Fruit fly (Drosophila melanogaster): ENCODE data around the gene D19A.

D19A gene

DNA sequence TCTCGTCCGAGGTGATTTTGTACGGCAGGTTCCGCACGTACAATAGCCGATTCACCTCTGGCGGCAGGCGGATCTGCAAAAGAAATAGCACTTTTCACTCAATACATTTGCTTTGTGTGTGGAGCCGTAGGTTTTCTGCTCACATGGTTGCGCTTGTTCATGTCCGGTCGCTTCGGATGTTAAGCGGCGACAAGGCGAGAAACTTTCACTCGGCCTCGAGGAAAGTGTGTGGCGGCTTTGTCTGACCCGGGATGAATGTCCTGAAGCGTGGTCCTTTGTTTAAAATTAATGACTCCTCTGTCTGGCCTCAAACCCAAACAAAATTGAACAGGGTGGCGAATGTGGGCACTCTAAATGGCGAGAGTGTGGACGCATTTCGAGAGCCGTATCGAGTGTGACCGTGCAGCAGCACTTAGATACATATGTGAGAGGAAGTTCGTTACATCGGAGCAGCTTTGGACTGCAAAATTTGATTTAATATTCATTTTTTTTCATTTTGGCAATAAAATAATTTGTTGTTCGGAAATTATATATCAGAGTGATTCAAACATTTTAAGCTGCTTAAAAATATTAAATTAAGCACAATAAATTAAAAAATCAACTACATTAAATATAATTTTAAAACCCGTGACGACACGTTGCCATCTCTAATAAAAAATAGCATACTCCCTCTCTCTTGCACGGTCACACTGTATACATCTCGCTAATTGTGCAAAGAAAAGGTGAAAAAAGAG is 4.1 kb upstream of the D19A start, which contains the start of the genes Sf3b6 and Tnpo (continued):
- TF ChIP-seq sens (GFP tag) (no peak), CG12744 (GFP tag; optimal IDR thresholded peaks at IDR 0.05) (peak; percentile 44), Atf-2 (GFP tag; optimal IDR thresholded peaks at IDR 0.05) (peak; percentile 55), CoRest (tag; optimal IDR thresholded peaks at IDR 0.05) (peak; percentile 93), zen (tag; optimal IDR thresholded peaks at IDR 0.05) (peak; percentile 83), CG16863 (GFP tag; optimal IDR thresholded peaks at IDR 0.05) (peak; percentile 62), gfzf (GFP tag; optimal IDR thresholded peaks at IDR 0.05) (peak; percentile 79), PHDP (tag; optimal IDR thresholded peaks at IDR 0.05) (no peak), Doc2 (GFP tag; IDR thresholded peaks at IDR 0.05) (peak; percentile 55; the same call in 1 of the 2 replicates), CG1529 (GFP tag; optimal IDR thresholded peaks at IDR 0.05) (peak; percentile 44), CG7987 (GFP tag; optimal IDR thresholded peaks at IDR 0.05) (peak; percentile 2), CG17361 (GFP tag; IDR thresholded peaks at IDR 0.05) (no peak; the same call in 1 of the 3 replicates), aop (GFP tag; IDR thresholded peaks at IDR 0.05) (no peak), ftz-f1 (GFP tag; optimal IDR thresholded peaks at IDR 0.05) (no peak), kay (GFP tag; optimal IDR thresholded peaks at IDR 0.05) (peak; percentile 67), CG30403 (GFP tag; optimal IDR thresholded peaks at IDR 0.05) (peak; percentile 95), fd64A (GFP tag; optimal IDR thresholded peaks at IDR 0.05) (no peak), nerfin-2 (GFP tag; IDR thresholded peaks at IDR 0.05; ENCODE audit: partially characterized antibody) (peak; percentile 18; the same call in 1 of the 2 replicates), CG33213 (GFP tag; optimal IDR thresholded peaks at IDR 0.05) (peak; percentile 39), C15 (GFP tag; IDR thresholded peaks at IDR 0.05) (peak; percentile 13; the same call in 1 of the 3 replicates), CG18011 (GFP tag; optimal IDR thresholded peaks at IDR 0.05) (peak; percentile 68), CG14050 (GFP tag; IDR thresholded peaks at IDR 0.05) (peak; percentile 62; the same call in 2 of the 3 replicates), Adf1 (GFP tag; IDR thresholded peaks at IDR 0.05) (peak; percentile 39), CG7963 (GFP tag; IDR thresholded peaks at IDR 0.05; ENCODE audit: partially characterized antibody) (no peak), CG13287 (GFP tag; IDR thresholded peaks at IDR 0.05; ENCODE audit: partially characterized antibody) (peak; percentile 61), pnt (GFP tag; optimal IDR thresholded peaks at IDR 0.05) (peak; percentile 78), bab2 (GFP tag; optimal IDR thresholded peaks at IDR 0.05) (peak; percentile 79), Trl (optimal IDR thresholded peaks at IDR 0.05) (peak in 1 of 2 experiments; percentile 28), Trl (GFP tag; optimal IDR thresholded peaks at IDR 0.05) (peak; percentile 61), zfh2 (GFP tag; optimal IDR thresholded peaks at IDR 0.05) (peak; percentile 79), CG2120 (GFP tag; optimal IDR thresholded peaks at IDR 0.05) (peak; percentile 91), CG14710 (tag; optimal IDR thresholded peaks at IDR 0.05) (peak; percentile 91), CG2199 (GFP tag; IDR thresholded peaks at IDR 0.05) (0 out of 3 replicates have a peak, but pooled peaks have one; percentile 37), CG12219 (GFP tag; optimal IDR thresholded peaks at IDR 0.05) (no peak), CG31441 (GFP tag; IDR thresholded peaks at IDR 0.05) (no peak), CG14441 (GFP tag; IDR thresholded peaks at IDR 0.05) (peak; percentile 82), CG4730 (GFP tag; IDR thresholded peaks at IDR 0.05) (peak; percentile 69), Hr78 (GFP tag; optimal IDR thresholded peaks at IDR 0.05) (no peak), CG17328 (GFP tag; IDR thresholded peaks at IDR 0.05) (peak; percentile 57), Jarid2 (GFP tag; optimal IDR thresholded peaks at IDR 0.05) (no peak), CG9215 (GFP tag; IDR thresholded peaks at IDR 0.05) (peak; percentile 88), dmrt99B (tag; optimal IDR thresholded peaks at IDR 0.05) (no peak), CG15269 (tag; optimal IDR thresholded peaks at IDR 0.05) (no peak), CG14965 (GFP tag; optimal IDR thresholded peaks at IDR 0.05; ENCODE audit: borderline replicate concordance) (no peak), CG11560 (tag; IDR thresholded peaks at IDR 0.05) (peak; percentile 77), Gsc (GFP tag; IDR thresholded peaks at IDR 0.05) (no peak; the same call in 1 of the 2 replicates), CG12155 (GFP tag; optimal IDR thresholded peaks at IDR 0.05) (peak; percentile 91), onecut (GFP tag; IDR thresholded peaks at IDR 0.05) (no peak), tx (GFP tag; optimal IDR thresholded peaks at IDR 0.05) (peak; percentile 62)
